Worm (Caenorhabditis elegans) whole organism, L4 larva: ENCODE data around the gene T04C9.3.
A peak's percentile ranks its signal among the peaks of the same experiment; 100 is the strongest.

Experiments
- F37D6.2 ChIP-seq: sonication (generic microtip); optimal IDR thresholded peaks from 2 replicates; lab custom pipeline; 2016; ENCODE audit warnings: mild to moderate bottlenecking, missing genetic modification characterization, missing compliant biosample characterization
- R02D3.7 ChIP-seq: fragments of 150-350 bp; sonication (generic microtip); optimal IDR thresholded peaks from 3 replicates; lab custom pipeline; 2014; ENCODE audit warnings: missing biosample characterization, missing genetic modification characterization
- T20F7.1 ChIP-seq: fragments of 200-800 bp; sonication (Bioruptor generic); optimal IDR thresholded peaks from 2 replicates; lab custom pipeline; 2018; ENCODE audit warnings: mild to moderate bottlenecking, missing genetic modification characterization, missing compliant biosample characterization
- Y105C5A.15 ChIP-seq: fragments of 200-800 bp; sonication (Bioruptor generic); IDR thresholded peaks from 2 replicates; pipeline ENCODE4 v1.3.6; 2022; ENCODE audit warnings: missing genetic modification characterization, missing compliant biosample characterization
- Y5F2A.4 ChIP-seq: fragments of 200-800 bp; sonication (Bioruptor generic); optimal IDR thresholded peaks from 2 replicates; lab custom pipeline; 2018; ENCODE audit warnings: mild to moderate bottlenecking, missing genetic modification characterization, missing compliant biosample characterization
- Y75B8A.6 ChIP-seq: fragments of 200-800 bp; sonication (Bioruptor generic); IDR thresholded peaks from 2 replicates; pipeline ENCODE4 v1.3.6; 2022; ENCODE audit warnings: missing genetic modification reagents, missing genetic modification characterization, missing compliant biosample characterization
- ces-1 ChIP-seq: fragments of 150-350 bp; sonication (generic microtip); optimal IDR thresholded peaks from 4 replicates; lab custom pipeline; 2014; ENCODE audit warnings: missing biosample characterization, missing genetic modification reagents, missing genetic modification characterization
- ctbp-1 ChIP-seq: fragments of 200-800 bp; sonication (Bioruptor generic); IDR thresholded peaks from 2 replicates; pipeline ENCODE4 v1.3.6; 2022; ENCODE audit warnings: missing genetic modification reagents, missing genetic modification characterization, missing compliant biosample characterization
- daf-12 ChIP-seq: fragments of 150-350 bp; optimal IDR thresholded peaks from 2 replicates; lab custom pipeline; 2014; ENCODE audit warnings: missing biosample characterization, missing genetic modification reagents, missing genetic modification characterization
- daf-16 ChIP-seq, 3 experiments: sonication (generic microtip); optimal IDR thresholded peaks; 2 replicates each; lab custom pipeline; 2016 to 2017; ENCODE audit warnings: missing genetic modification characterization in 3 of 3, missing genetic modification reagents in 3 of 3, mild to moderate bottlenecking in 2 of 3, missing compliant biosample characterization in 2 of 3, missing biosample characterization in 1 of 3, moderate library complexity in 1 of 3
- hif-1 ChIP-seq, 2 experiments: sonication (generic microtip); optimal IDR thresholded peaks; 2 replicates each; lab custom pipeline; 2016 to 2017; ENCODE audit warnings: missing compliant biosample characterization in 2 of 2, missing genetic modification characterization in 2 of 2, missing genetic modification reagents in 2 of 2, missing genotype in 2 of 2, mild to moderate bottlenecking in 1 of 2
- hlh-11 ChIP-seq: fragments of 200-800 bp; sonication (Bioruptor generic); optimal IDR thresholded peaks from 2 replicates; lab custom pipeline; 2018; ENCODE audit warnings: mild to moderate bottlenecking, missing genetic modification characterization, missing compliant biosample characterization
- hlh-30 ChIP-seq: sonication (generic microtip); optimal IDR thresholded peaks from 2 replicates; lab custom pipeline; 2017; ENCODE audit warnings: antibody characterized with exemption, mild to moderate bottlenecking, missing genetic modification characterization, missing compliant biosample characterization; ENCODE audit not compliant: insufficient read depth
- hmg-1.1 ChIP-seq: fragments of 200-800 bp; sonication (Bioruptor generic); IDR thresholded peaks from 2 replicates; pipeline ENCODE4 v1.3.6; 2022; ENCODE audit warnings: missing genetic modification reagents, missing genetic modification characterization, missing compliant biosample characterization
- lim-7 ChIP-seq: fragments of 200-800 bp; sonication (Bioruptor generic); IDR thresholded peaks from 2 replicates; pipeline ENCODE4 v1.3.6; 2022; ENCODE audit warnings: missing genetic modification characterization, missing compliant biosample characterization
- lin-1 ChIP-seq: fragments of 200-800 bp; sonication (Bioruptor generic); IDR thresholded peaks from 2 replicates; pipeline ENCODE4 v1.3.6; 2022; ENCODE audit warnings: missing genetic modification reagents, missing genetic modification characterization, missing compliant biosample characterization
- lin-15B ChIP-seq: fragments of 150-350 bp; sonication (generic microtip); optimal IDR thresholded peaks from 3 replicates; lab custom pipeline; 2014; ENCODE audit warnings: missing biosample characterization, missing genetic modification characterization
- lin-38 ChIP-seq: fragments of 200-800 bp; sonication (Bioruptor generic); IDR thresholded peaks from 2 replicates; pipeline ENCODE4 v1.3.6; 2022; ENCODE audit warnings: missing genetic modification reagents, missing genetic modification characterization, missing compliant biosample characterization
- lir-3 ChIP-seq: sonication (generic microtip); optimal IDR thresholded peaks from 2 replicates; lab custom pipeline; 2016; ENCODE audit warnings: mild to moderate bottlenecking, missing genetic modification characterization, missing compliant biosample characterization
- madf-5 ChIP-seq, 2 experiments: fragments of 200-800 bp; sonication (Bioruptor generic); IDR thresholded peaks; 2 replicates each; pipeline ENCODE4 v1.3.6; 2022; ENCODE audit warnings: missing compliant biosample characterization in 2 of 2, missing genetic modification characterization in 2 of 2
- madf-9 ChIP-seq: fragments of 200-800 bp; sonication (Bioruptor generic); conservative IDR thresholded peaks from 2 replicates; pipeline ENCODE4 v1.3.6; 2022; ENCODE audit warnings: missing genetic modification reagents, missing genetic modification characterization, missing compliant biosample characterization
- mdl-1 ChIP-seq, 2 experiments: fragments of 150-350 bp in 1 of 2; sonication (generic microtip) in 1 of 2; optimal IDR thresholded peaks; 2 replicates each; lab custom pipeline; 2014 to 2017; ENCODE audit warnings: missing biosample characterization in 2 of 2, missing genetic modification characterization in 2 of 2
- mdt-29 ChIP-seq: fragments of 200-800 bp; sonication (Bioruptor generic); IDR thresholded peaks from 2 replicates; pipeline ENCODE4 v1.3.6; 2022; ENCODE audit warnings: missing genetic modification reagents, missing genetic modification characterization, missing compliant biosample characterization
- mep-1 ChIP-seq: fragments of 150-350 bp; sonication (generic microtip); optimal IDR thresholded peaks from 3 replicates; lab custom pipeline; 2014; ENCODE audit warnings: missing biosample characterization, missing genetic modification characterization
- mes-2 ChIP-seq: sonication (generic microtip); optimal IDR thresholded peaks from 2 replicates; lab custom pipeline; 2016; ENCODE audit warnings: missing genotype, mild to moderate bottlenecking, missing genetic modification characterization, missing compliant biosample characterization; ENCODE audit not compliant: poor library complexity, severe bottlenecking
- mxl-2 ChIP-seq: fragments of 200-800 bp; sonication (Bioruptor generic); conservative IDR thresholded peaks from 2 replicates; pipeline ENCODE4 v1.3.6; 2022; ENCODE audit warnings: missing genetic modification reagents, missing genetic modification characterization, missing compliant biosample characterization
- nhr-11 ChIP-seq: fragments of 150-350 bp; optimal IDR thresholded peaks from 2 replicates; lab custom pipeline; 2014; ENCODE audit warnings: missing biosample characterization, missing genetic modification characterization
- nhr-25 ChIP-seq: sonication (generic microtip); optimal IDR thresholded peaks from 2 replicates; lab custom pipeline; 2017; ENCODE audit warnings: missing genetic modification characterization, mild to moderate bottlenecking, missing compliant biosample characterization, antibody characterized with exemption, moderate library complexity, borderline replicate concordance; ENCODE audit not compliant: insufficient read depth
- nhr-28 ChIP-seq: fragments of 150-350 bp; optimal IDR thresholded peaks from 2 replicates; lab custom pipeline; 2014; ENCODE audit warnings: missing biosample characterization, missing genetic modification characterization
- nhr-42 ChIP-seq: fragments of 200-800 bp; sonication (Bioruptor generic); IDR thresholded peaks from 2 replicates; pipeline ENCODE4 v1.3.6; 2022; ENCODE audit warnings: missing genetic modification characterization, missing compliant biosample characterization
- nhr-48 ChIP-seq: sonication (generic microtip); optimal IDR thresholded peaks from 2 replicates; lab custom pipeline; 2016; ENCODE audit warnings: mild to moderate bottlenecking, missing genetic modification characterization, missing compliant biosample characterization
- nhr-76 ChIP-seq: fragments of 150-350 bp; optimal IDR thresholded peaks from 2 replicates; lab custom pipeline; 2014; ENCODE audit warnings: missing biosample characterization, missing genetic modification characterization
- php-3 ChIP-seq: fragments of 200-800 bp; sonication (Bioruptor generic); IDR thresholded peaks from 2 replicates; pipeline ENCODE4 v1.3.6; 2022; ENCODE audit warnings: missing genetic modification reagents, missing genetic modification characterization, missing compliant biosample characterization
- pqm-1 ChIP-seq: sonication (generic microtip); optimal IDR thresholded peaks from 2 replicates; lab custom pipeline; 2017; ENCODE audit warnings: missing biosample characterization, missing genetic modification characterization
- rbr-2 ChIP-seq: sonication (generic microtip); optimal IDR thresholded peaks from 2 replicates; lab custom pipeline; 2016; ENCODE audit warnings: missing genotype, missing genetic modification characterization, missing compliant biosample characterization
- set-16 ChIP-seq: fragments of 200-800 bp; sonication (Bioruptor generic); IDR thresholded peaks from 2 replicates; pipeline ENCODE4 v1.3.6; 2022; ENCODE audit warnings: missing genetic modification reagents, missing genetic modification characterization, missing compliant biosample characterization
- snpc-1.2 ChIP-seq: fragments of 200-800 bp; sonication (Bioruptor generic); IDR thresholded peaks from 2 replicates; pipeline ENCODE4 v1.3.6; 2022; ENCODE audit warnings: missing genetic modification reagents, missing genetic modification characterization, missing compliant biosample characterization
- spr-1 ChIP-seq: sonication (generic microtip); optimal IDR thresholded peaks from 2 replicates; lab custom pipeline; 2016; ENCODE audit warnings: mild to moderate bottlenecking, missing genetic modification characterization, missing compliant biosample characterization
- spr-3 ChIP-seq: fragments of 200-800 bp; sonication (Bioruptor generic); optimal IDR thresholded peaks from 2 replicates; lab custom pipeline; 2018; ENCODE audit warnings: mild to moderate bottlenecking, missing genetic modification characterization, missing compliant biosample characterization
- tag-97 ChIP-seq: fragments of 200-800 bp; sonication (Bioruptor generic); IDR thresholded peaks from 2 replicates; pipeline ENCODE4 v1.3.6; 2022; ENCODE audit warnings: missing genetic modification characterization, missing compliant biosample characterization
- tra-1 ChIP-seq: fragments of 200-800 bp; sonication (Bioruptor generic); IDR thresholded peaks from 2 replicates; pipeline ENCODE4 v1.3.6; 2022; ENCODE audit warnings: missing genetic modification reagents, missing genetic modification characterization, missing compliant biosample characterization
- unc-62 ChIP-seq, 3 experiments: fragments of 150-350 bp in 1 of 3; sonication (generic microtip); optimal IDR thresholded peaks in 2 of 3; peaks in 1 of 3; 1 replicate in 1 of 3; 2 replicates in 2 of 3; lab custom pipeline; 2014 to 2017; ENCODE audit warnings: missing biosample characterization in 3 of 3, missing genetic modification characterization in 3 of 3, missing genetic modification reagents in 3 of 3, missing genotype in 1 of 3
- zfp-3 ChIP-seq: fragments of 200-800 bp; sonication (Bioruptor generic); conservative IDR thresholded peaks from 2 replicates; pipeline ENCODE4 v1.3.6; 2022; ENCODE audit warnings: missing genetic modification reagents, missing genetic modification characterization, missing compliant biosample characterization
- zip-2 ChIP-seq: fragments of 150-350 bp; optimal IDR thresholded peaks from 2 replicates; lab custom pipeline; 2014; ENCODE audit warnings: missing biosample characterization, missing genetic modification characterization

The T04C9.3 gene

ce11 chrIII:5950756-5951345 lies 34.6 kb upstream of the T04C9.3 start:
- peak; percentile 26; the same call in 1 of the 2 replicates for TF ChIP-seq hmg-1.1 (GFP tag; lab: Robert Waterston, UW)
- TF ChIP-seq ctbp-1 (GFP tag; lab: Robert Waterston, UW), result no peak
- peak; percentile 14; the same call in 1 of the 2 replicates for TF ChIP-seq php-3 (GFP tag; lab: Robert Waterston, UW)
- peak; percentile 15 for TF ChIP-seq hlh-30 (tag; lab: Kevin White, UChicago)
- TF ChIP-seq nhr-28 (tag; lab: Kevin White, UChicago), result peak; percentile 8
- TF ChIP-seq F37D6.2 (tag; lab: Kevin White, UChicago), result no peak
- TF ChIP-seq daf-16 (GFP tag; optimal IDR thresholded peaks at IDR 0.05; lab: Kevin White, UChicago), result no peak
- TF ChIP-seq daf-16 (tag; optimal IDR thresholded peaks at IDR 0.05; lab: Kevin White, UChicago), result peak; percentile 55
- TF ChIP-seq pqm-1, result peak; percentile 12
- TF ChIP-seq lin-1 (GFP tag; lab: Robert Waterston, UW), result 0 out of 2 replicates have a peak, but pooled peaks have one; percentile 20
- no peak for TF ChIP-seq madf-9 (GFP tag; lab: Robert Waterston, UW)
- no peak for TF ChIP-seq nhr-48
- peak in 1 of 2 experiments; percentile 93 for TF ChIP-seq unc-62 (GFP tag; optimal IDR thresholded peaks at IDR 0.05 in 1 of 2; lab: Kevin White, UChicago)
- TF ChIP-seq unc-62 (tag; optimal IDR thresholded peaks at IDR 0.05; lab: Kevin White, UChicago), result no peak
- no peak for TF ChIP-seq lin-38 (GFP tag; lab: Robert Waterston, UW)
- TF ChIP-seq mes-2, result peak; percentile 32
- TF ChIP-seq hlh-11 (tag; lab: Kevin White, UChicago), result peak; percentile 42
- 0 out of 4 replicates have a peak, but pooled peaks have one; percentile 25 to 49 for TF ChIP-seq madf-5 (GFP tag; IDR thresholded peaks at IDR 0.05; lab: Robert Waterston, UW)
- TF ChIP-seq, all 104 proteins: peak for 11

DNA sequence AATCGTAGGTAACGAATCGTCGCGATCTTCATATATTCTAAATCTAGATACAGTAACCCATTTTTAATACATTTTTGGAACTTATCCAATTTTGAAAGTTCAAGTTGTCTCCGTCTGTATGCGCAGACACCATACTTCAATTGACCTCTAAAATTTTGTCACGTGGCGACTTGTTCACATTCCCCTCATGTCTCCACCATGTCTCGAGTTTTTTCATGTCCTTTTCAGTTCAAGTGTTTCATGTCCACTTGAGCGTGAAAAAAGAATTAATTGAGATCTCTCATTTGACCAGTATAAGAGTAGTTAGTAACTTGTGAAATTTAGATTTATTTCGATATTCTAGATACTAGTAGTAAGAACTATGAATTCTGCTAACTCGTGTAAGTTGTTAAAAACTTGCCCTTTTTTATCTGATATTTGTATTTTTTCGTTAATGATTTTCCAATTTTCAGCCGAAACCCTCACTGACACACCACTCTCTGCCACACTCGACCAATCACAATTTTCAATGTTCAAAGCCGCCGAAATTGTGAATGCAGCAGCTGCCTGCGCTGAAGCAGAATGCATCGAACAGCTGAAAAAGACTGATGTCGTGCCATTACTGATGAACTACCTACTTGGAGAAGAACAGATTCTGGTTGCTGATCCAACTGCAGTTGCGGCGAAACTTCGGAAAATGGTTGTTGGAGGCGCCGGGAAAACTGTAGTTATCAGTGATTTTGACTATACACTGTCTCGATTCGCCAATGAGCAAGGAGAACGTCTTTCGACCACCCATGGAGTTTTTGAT lies 33.7 kb upstream of the T04C9.3 start:
- TF ChIP-seq nhr-76, result no peak
- no peak for TF ChIP-seq nhr-28 (tag; lab: Kevin White, UChicago)
- TF ChIP-seq zfp-3 (GFP tag; lab: Robert Waterston, UW), result no peak
- no peak for TF ChIP-seq daf-12
- no peak for TF ChIP-seq mdt-29
- no peak for TF ChIP-seq Y75B8A.6
- TF ChIP-seq mdl-1 (tag; optimal IDR thresholded peaks at IDR 0.05; lab: Kevin White, UChicago), result peak in 1 of 2 experiments; percentile 42
- TF ChIP-seq rbr-2 (tag; lab: Kevin White, UChicago), result no peak
- no peak for TF ChIP-seq hif-1 (tag; optimal IDR thresholded peaks at IDR 0.05; lab: Kevin White, UChicago)
- no peak for TF ChIP-seq php-3 (GFP tag; lab: Robert Waterston, UW)
- TF ChIP-seq nhr-11 (tag; lab: Kevin White, UChicago), result no peak
- no peak for TF ChIP-seq lin-38 (GFP tag; lab: Robert Waterston, UW)
- TF ChIP-seq mxl-2 (GFP tag; lab: Robert Waterston, UW), result no peak
- peak; percentile 28; the same call in 1 of the 2 replicates for TF ChIP-seq nhr-42
- TF ChIP-seq ces-1 (GFP tag; lab: Kevin White, UChicago), result no peak
- no peak for TF ChIP-seq zip-2 (tag; lab: Kevin White, UChicago)
- no peak for TF ChIP-seq T20F7.1 (GFP tag; lab: Kevin White, UChicago)
- TF ChIP-seq madf-9 (GFP tag; lab: Robert Waterston, UW), result no peak
- peak; percentile 15 for TF ChIP-seq mep-1 (tag; lab: Kevin White, UChicago)
- no peak for TF ChIP-seq set-16 (GFP tag; lab: Robert Waterston, UW)
- 0 out of 2 replicates have a peak, but pooled peaks have one; percentile 31 for TF ChIP-seq lim-7
- no peak for TF ChIP-seq tra-1 (GFP tag; lab: Robert Waterston, UW)
- no peak for TF ChIP-seq R02D3.7
- TF ChIP-seq tag-97 (GFP tag; lab: Robert Waterston, UW), result no peak
- TF ChIP-seq spr-1 (tag; lab: Kevin White, UChicago), result no peak
- no peak for TF ChIP-seq lir-3
- TF ChIP-seq Y105C5A.15 (GFP tag; lab: Robert Waterston, UW), result 0 out of 2 replicates have a peak, but pooled peaks have one; percentile 7
- no peak for TF ChIP-seq snpc-1.2 (GFP tag; lab: Robert Waterston, UW)
- TF ChIP-seq hlh-11 (tag; lab: Kevin White, UChicago), result no peak
- no peak for TF ChIP-seq spr-3
- no peak for TF ChIP-seq lin-15B
- no peak for TF ChIP-seq Y5F2A.4 (GFP tag; lab: Kevin White, UChicago)
- peak; percentile 12 for TF ChIP-seq nhr-25 (tag; lab: Kevin White, UChicago)
